Fruit fly (Drosophila melanogaster): Measurements from ENCODE around the gene CG43233.

dm6 chr2L:20435199-20435598 lies 38.0 kb downstream of the CG43233 start:
- peak; percentile 31 for TF ChIP-seq fd59A (GFP tag; optimal IDR thresholded peaks at IDR 0.05)
- peak in 1 of 2 experiments; percentile 56 for TF ChIP-seq salr (GFP tag; optimal IDR thresholded peaks at IDR 0.05)
- no peak for TF ChIP-seq CG8632 (GFP tag; optimal IDR thresholded peaks at IDR 0.05)
- no peak for TF ChIP-seq Blimp-1 (GFP tag; optimal IDR thresholded peaks at IDR 0.05)
- no peak for TF ChIP-seq CG16779 (tag; optimal IDR thresholded peaks at IDR 0.05)
- peak; percentile 20 for TF ChIP-seq OdsH (GFP tag; optimal IDR thresholded peaks at IDR 0.05)
- no peak for TF ChIP-seq achi (GFP tag; optimal IDR thresholded peaks at IDR 0.05)
- no peak for TF ChIP-seq vri (GFP tag; optimal IDR thresholded peaks at IDR 0.05)

Data from whole organism, prepupa.